Fruit fly (Drosophila melanogaster) whole organism, embryonic: ENCODE measurements around the gene MtnD.

Experiments used
- B-H2 ChIP-seq: fragments of 200-800 bp; sonication (Bioruptor generic); optimal IDR thresholded peaks from 2 replicates; lab custom pipeline; 2018; ENCODE audit warnings: missing biosample characterization, mild to moderate bottlenecking, missing genetic modification characterization
- Bgb ChIP-seq: fragments of 200-800 bp; sonication (Bioruptor generic); IDR thresholded peaks from 2 replicates; pipeline ENCODE4 v1.3.6; 2022; ENCODE audit warnings: missing biosample characterization, missing genetic modification characterization; ENCODE audit not compliant: partially characterized antibody
- CG11093 ChIP-seq: fragments of 200-800 bp; sonication (Bioruptor generic); IDR thresholded peaks from 3 replicates; pipeline ENCODE4 v1.3.6; 2022; ENCODE audit warnings: missing biosample characterization, missing genetic modification characterization
- CG11696 ChIP-seq: fragments of 200-800 bp; sonication (Bioruptor generic); IDR thresholded peaks from 2 replicates; pipeline ENCODE4 v1.3.6; 2022; ENCODE audit warnings: missing biosample characterization, missing genetic modification characterization
- CG13424 ChIP-seq: fragments of 200-800 bp; sonication (Bioruptor generic); optimal IDR thresholded peaks from 2 replicates; lab custom pipeline; 2019; ENCODE audit warnings: missing biosample characterization, mild to moderate bottlenecking, missing genetic modification characterization, moderate library complexity
- CG14441 ChIP-seq: fragments of 200-800 bp; sonication (Bioruptor generic); IDR thresholded peaks from 2 replicates; pipeline ENCODE4 v1.3.6; 2022; ENCODE audit warnings: missing biosample characterization, missing genetic modification characterization
- CG14667 ChIP-seq: fragments of 200-800 bp; sonication (Bioruptor generic); IDR thresholded peaks from 2 replicates; pipeline ENCODE4 v1.3.6; 2022; ENCODE audit warnings: missing biosample characterization, missing genetic modification characterization
- CG15479 ChIP-seq: fragments of 200-800 bp; sonication (Bioruptor generic); optimal IDR thresholded peaks from 3 replicates; lab custom pipeline; 2019; ENCODE audit warnings: missing biosample characterization, mild to moderate bottlenecking, missing genetic modification characterization, moderate library complexity
- CG15514 ChIP-seq: fragments of 200-800 bp; sonication (Bioruptor generic); optimal IDR thresholded peaks from 3 replicates; lab custom pipeline; 2017; ENCODE audit warnings: missing biosample characterization, missing genetic modification characterization, mild to moderate bottlenecking, moderate library complexity, missing genetic modification reagents
- CG18599 ChIP-seq: fragments of 200-800 bp; sonication (Bioruptor generic); optimal IDR thresholded peaks from 3 replicates; lab custom pipeline; 2017; ENCODE audit warnings: missing biosample characterization, missing genetic modification characterization, mild to moderate bottlenecking, moderate library complexity, missing genetic modification reagents
- CG2678 ChIP-seq: fragments of 200-800 bp; sonication (Bioruptor generic); optimal IDR thresholded peaks from 3 replicates; lab custom pipeline; 2019; ENCODE audit warnings: missing biosample characterization, mild to moderate bottlenecking, missing genetic modification characterization, moderate library complexity
- CG5245 ChIP-seq: fragments of 200-800 bp; sonication (Bioruptor generic); optimal IDR thresholded peaks from 3 replicates; lab custom pipeline; 2016; ENCODE audit warnings: missing biosample characterization, missing genetic modification characterization
- CG7745 ChIP-seq: fragments of 200-800 bp; sonication (Bioruptor generic); optimal IDR thresholded peaks from 2 replicates; lab custom pipeline; 2018; ENCODE audit warnings: missing biosample characterization, mild to moderate bottlenecking, missing genetic modification characterization, moderate library complexity
- CG8089 ChIP-seq: fragments of 200-800 bp; sonication (Bioruptor generic); optimal IDR thresholded peaks from 3 replicates; lab custom pipeline; 2016; ENCODE audit warnings: missing biosample characterization, missing genetic modification characterization
- CG8388 ChIP-seq: fragments of 200-800 bp; sonication (Bioruptor generic); optimal IDR thresholded peaks from 2 replicates; lab custom pipeline; 2019; ENCODE audit warnings: missing biosample characterization, mild to moderate bottlenecking, missing genetic modification characterization, moderate library complexity
- CG8944 ChIP-seq: fragments of 200-800 bp; sonication (Bioruptor generic); optimal IDR thresholded peaks from 3 replicates; lab custom pipeline; 2016; ENCODE audit warnings: missing biosample characterization, missing genetic modification characterization
- CoRest ChIP-seq: fragments of 200-800 bp; sonication (Bioruptor generic); optimal IDR thresholded peaks from 3 replicates; lab custom pipeline; 2018; ENCODE audit warnings: missing biosample characterization, mild to moderate bottlenecking, missing genetic modification characterization, moderate library complexity
- D19B ChIP-seq: fragments of 200-800 bp; sonication (Bioruptor generic); optimal IDR thresholded peaks from 2 replicates; lab custom pipeline; 2017; ENCODE audit warnings: missing biosample characterization, mild to moderate bottlenecking, missing genetic modification characterization
- Dfd ChIP-seq, 2 experiments: fragments of >200 bp; optimal IDR thresholded peaks; 2 replicates each; lab custom pipeline; 2017; ENCODE audit warnings: missing biosample characterization in 2 of 2, missing genetic modification characterization in 2 of 2
- Dp ChIP-seq: fragments of 200-800 bp; sonication (Bioruptor generic); optimal IDR thresholded peaks from 2 replicates; lab custom pipeline; 2018; ENCODE audit warnings: missing biosample characterization, mild to moderate bottlenecking, missing genetic modification characterization, moderate library complexity
- E2f2 ChIP-seq: fragments of 200-800 bp; sonication (Bioruptor generic); IDR thresholded peaks from 2 replicates; pipeline ENCODE4 v1.3.6; 2022; ENCODE audit warnings: missing biosample characterization, missing genetic modification characterization
- ERR ChIP-seq: fragments of 200-800 bp; sonication (Bioruptor generic); optimal IDR thresholded peaks from 2 replicates; lab custom pipeline; 2016; ENCODE audit warnings: missing biosample characterization, missing genetic modification characterization
- HLH54F ChIP-seq: fragments of 200-800 bp; sonication (Bioruptor generic); optimal IDR thresholded peaks from 3 replicates; lab custom pipeline; 2016; ENCODE audit warnings: missing biosample characterization, missing genetic modification characterization
- Lpt ChIP-seq: fragments of >200 bp; optimal IDR thresholded peaks from 2 replicates; lab custom pipeline; 2018; ENCODE audit warnings: missing biosample characterization, missing genetic modification characterization
- Meics ChIP-seq: fragments of 200-800 bp; sonication (Bioruptor generic); optimal IDR thresholded peaks from 2 replicates; lab custom pipeline; 2017; ENCODE audit warnings: missing biosample characterization, mild to moderate bottlenecking, missing genetic modification characterization
- Myb ChIP-seq: fragments of 200-800 bp; sonication (Bioruptor generic); optimal IDR thresholded peaks from 2 replicates; lab custom pipeline; 2016; ENCODE audit warnings: missing biosample characterization, missing genetic modification characterization
- NC2β ChIP-seq: fragments of 200-800 bp; sonication (Bioruptor generic); optimal IDR thresholded peaks from 2 replicates; lab custom pipeline; 2016; ENCODE audit warnings: missing biosample characterization, missing genetic modification characterization
- Ravus ChIP-seq: fragments of 200-800 bp; sonication (Bioruptor generic); IDR thresholded peaks from 2 replicates; pipeline ENCODE4 v1.3.6; 2022; ENCODE audit warnings: missing biosample characterization, missing genetic modification characterization
- Ssrp ChIP-seq: fragments of 200-800 bp; sonication (Bioruptor generic); optimal IDR thresholded peaks from 2 replicates; lab custom pipeline; 2018; ENCODE audit warnings: missing biosample characterization, mild to moderate bottlenecking, missing genetic modification characterization, moderate library complexity
- ara ChIP-seq: fragments of 200-800 bp; sonication (Bioruptor generic); IDR thresholded peaks from 2 replicates; pipeline ENCODE4 v1.3.6; 2022; ENCODE audit warnings: missing biosample characterization, missing genetic modification characterization
- az2 ChIP-seq: fragments of 200-800 bp; sonication (Bioruptor generic); optimal IDR thresholded peaks from 3 replicates; lab custom pipeline; 2016; ENCODE audit warnings: missing biosample characterization, missing genetic modification characterization
- caup ChIP-seq: fragments of 200-800 bp; sonication (Bioruptor generic); optimal IDR thresholded peaks from 3 replicates; lab custom pipeline; 2017; ENCODE audit warnings: missing biosample characterization, mild to moderate bottlenecking, missing genetic modification characterization, moderate library complexity; ENCODE audit not compliant: severe bottlenecking
- chinmo ChIP-seq: fragments of 200-800 bp; sonication (Bioruptor generic); IDR thresholded peaks from 4 replicates; pipeline ENCODE4 v1.3.6; 2022; ENCODE audit warnings: missing biosample characterization, missing genetic modification characterization; ENCODE audit not compliant: partially characterized antibody
- chn ChIP-seq: fragments of 200-800 bp; sonication (Bioruptor generic); optimal IDR thresholded peaks from 2 replicates; lab custom pipeline; 2016; ENCODE audit warnings: missing biosample characterization, missing genetic modification characterization
- dmrt99B ChIP-seq: fragments of 200-800 bp; sonication (Bioruptor generic); optimal IDR thresholded peaks from 2 replicates; lab custom pipeline; 2018; ENCODE audit warnings: missing biosample characterization, mild to moderate bottlenecking, missing genetic modification characterization, moderate library complexity
- en ChIP-seq: fragments of 200-800 bp; sonication (Bioruptor generic); optimal IDR thresholded peaks from 2 replicates; lab custom pipeline; 2016; ENCODE audit warnings: missing biosample characterization, missing genetic modification characterization
- fd102C ChIP-seq: fragments of 200-800 bp; sonication (Bioruptor generic); optimal IDR thresholded peaks from 2 replicates; lab custom pipeline; 2018; ENCODE audit warnings: missing biosample characterization, mild to moderate bottlenecking, missing genetic modification characterization, moderate library complexity
- gce ChIP-seq: fragments of 200-800 bp; sonication (Bioruptor generic); IDR thresholded peaks from 3 replicates; pipeline ENCODE4 v1.3.6; 2022; ENCODE audit warnings: missing biosample characterization, missing genetic modification characterization
- ham ChIP-seq: fragments of 200-800 bp; sonication (Bioruptor generic); IDR thresholded peaks from 2 replicates; pipeline ENCODE4 v1.3.6; 2022; ENCODE audit warnings: missing biosample characterization, missing genetic modification characterization
- jing ChIP-seq: fragments of 200-800 bp; sonication (Bioruptor generic); optimal IDR thresholded peaks from 2 replicates; lab custom pipeline; 2018; ENCODE audit warnings: missing biosample characterization, mild to moderate bottlenecking, missing genetic modification characterization
- kni ChIP-seq: fragments of 200-800 bp; sonication (Bioruptor generic); optimal IDR thresholded peaks from 3 replicates; lab custom pipeline; 2017; ENCODE audit warnings: mild to moderate bottlenecking, missing biosample characterization, missing genetic modification reagents, missing genetic modification characterization
- lab ChIP-seq: fragments of 200-800 bp; sonication (Bioruptor generic); optimal IDR thresholded peaks from 3 replicates; lab custom pipeline; 2017; ENCODE audit warnings: missing biosample characterization, missing genetic modification characterization, mild to moderate bottlenecking, moderate library complexity, missing genetic modification reagents
- lilli ChIP-seq: fragments of 200-800 bp; sonication (Bioruptor generic); optimal IDR thresholded peaks from 3 replicates; lab custom pipeline; 2016; ENCODE audit warnings: missing biosample characterization, missing genetic modification characterization
- mam ChIP-seq: fragments of 200-800 bp; sonication (Bioruptor generic); optimal IDR thresholded peaks from 3 replicates; lab custom pipeline; 2016; ENCODE audit warnings: missing biosample characterization, missing genetic modification characterization
- odd ChIP-seq: fragments of 200-800 bp; sonication (Bioruptor generic); optimal IDR thresholded peaks from 2 replicates; lab custom pipeline; 2017; ENCODE audit warnings: missing biosample characterization, mild to moderate bottlenecking, missing genetic modification characterization
- pb ChIP-seq: fragments of 200-800 bp; sonication (Bioruptor generic); optimal IDR thresholded peaks from 3 replicates; lab custom pipeline; 2016; ENCODE audit warnings: missing biosample characterization, missing genetic modification characterization
- pnt ChIP-seq: fragments of 200-800 bp; sonication (Bioruptor generic); optimal IDR thresholded peaks from 3 replicates; lab custom pipeline; 2016; ENCODE audit warnings: missing biosample characterization, missing genetic modification characterization
- run ChIP-seq: fragments of 200-800 bp; sonication (Bioruptor generic); optimal IDR thresholded peaks from 3 replicates; lab custom pipeline; 2018; ENCODE audit warnings: missing biosample characterization, mild to moderate bottlenecking, missing genetic modification characterization
- slbo ChIP-seq: fragments of 200-800 bp; sonication (Bioruptor generic); IDR thresholded peaks from 2 replicates; pipeline ENCODE4 v1.3.6; 2022; ENCODE audit warnings: missing biosample characterization, missing genetic modification characterization
- tgo ChIP-seq: fragments of 200-800 bp; sonication (Bioruptor generic); IDR thresholded peaks from 3 replicates; pipeline ENCODE4 v1.3.6; 2022; ENCODE audit warnings: missing biosample characterization, missing genetic modification characterization
- usp ChIP-seq: fragments of >200 bp; optimal IDR thresholded peaks from 2 replicates; lab custom pipeline; 2017; ENCODE audit warnings: missing biosample characterization, missing genetic modification characterization

MtnD gene

dm6 chr3R:20579816-20580215, 45.1 kb downstream of the MtnD start, which contains the start of the genes EloB and Srp14 (continued):
- TF ChIP-seq CG7745 (tag; lab: Kevin White, UChicago) (peak; percentile 33), usp (GFP tag; lab: Kevin White, UChicago) (no peak), tgo (GFP tag; lab: Robert Waterston, UW) (peak; percentile 66), Dfd (GFP tag; optimal IDR thresholded peaks at IDR 0.05; lab: Kevin White, UChicago) (no peak), kni (GFP tag; lab: Kevin White, UChicago) (peak; percentile 54), jing (GFP tag; lab: Kevin White, UChicago) (no peak), CG11696 (GFP tag; lab: Robert Waterston, UW) (no peak), CG2678 (tag; lab: Kevin White, UChicago) (peak; percentile 84), dmrt99B (tag; lab: Kevin White, UChicago) (no peak), Ssrp (tag; lab: Kevin White, UChicago) (peak; percentile 73), slbo (GFP tag; lab: Robert Waterston, UW) (peak; percentile 89), run (tag; lab: Kevin White, UChicago) (peak; percentile 52), B-H2 (GFP tag; lab: Kevin White, UChicago) (peak; percentile 90), D19B (no peak), ERR (peak; percentile 68), en (GFP tag; lab: Kevin White, UChicago) (peak; percentile 31), E2f2 (GFP tag; lab: Robert Waterston, UW) (peak; percentile 70), Ravus (GFP tag; lab: Robert Waterston, UW) (no peak), Bgb (peak; percentile 97), CG13424 (tag; lab: Kevin White, UChicago) (peak; percentile 88), odd (GFP tag; lab: Kevin White, UChicago) (no peak), CG14441 (GFP tag; lab: Robert Waterston, UW) (peak; percentile 69), lab (no peak), lilli (GFP tag; lab: Kevin White, UChicago) (peak; percentile 94), CG8089 (peak; percentile 60), ham (GFP tag; lab: Robert Waterston, UW) (no peak), caup (GFP tag; lab: Kevin White, UChicago) (peak; percentile 75), ara (GFP tag; lab: Robert Waterston, UW) (peak; percentile 72), CG11093 (GFP tag; lab: Robert Waterston, UW) (0 out of 3 replicates have a peak, but pooled peaks have one; percentile 11), CG14667 (GFP tag; lab: Robert Waterston, UW) (peak; percentile 56), pnt (peak; percentile 57), fd102C (GFP tag; lab: Kevin White, UChicago) (no peak), chinmo (GFP tag; lab: Robert Waterston, UW) (peak; percentile 92), Meics (GFP tag; lab: Kevin White, UChicago) (peak; percentile 81), CG15514 (GFP tag; lab: Kevin White, UChicago) (peak; percentile 81), NC2β (peak; percentile 86), pb (peak; percentile 23), Myb (GFP tag; lab: Kevin White, UChicago) (peak; percentile 37), CG8944 (peak; percentile 57), CG8388 (GFP tag; lab: Kevin White, UChicago) (peak; percentile 77), CG5245 (peak; percentile 65), Dp (GFP tag; lab: Kevin White, UChicago) (peak; percentile 44), CG18599 (GFP tag; lab: Kevin White, UChicago) (no peak), az2 (GFP tag; lab: Kevin White, UChicago) (peak; percentile 78), chn (GFP tag; lab: Kevin White, UChicago) (peak; percentile 90), Lpt (GFP tag; lab: Kevin White, UChicago) (no peak), CoRest (tag; lab: Kevin White, UChicago) (peak; percentile 86), CG15479 (peak; percentile 2), HLH54F (GFP tag; lab: Kevin White, UChicago) (peak; percentile 80), mam (peak; percentile 86), gce (GFP tag; lab: Robert Waterston, UW) (no peak)
